Worm (Caenorhabditis elegans) whole organism, L1 larva: Measurements from ENCODE around the gene rec-8.

ENCODE experiments used
- Y116A8C.19 ChIP-seq: sonication (generic microtip); optimal IDR thresholded peaks from 2 replicates; lab custom pipeline; 2016; ENCODE audit warnings: missing compliant biosample characterization, missing genetic modification characterization, borderline replicate concordance
- alr-1 ChIP-seq: fragments of 200-800 bp; sonication (Bioruptor generic); optimal IDR thresholded peaks from 2 replicates; lab custom pipeline; 2018; ENCODE audit warnings: borderline replicate concordance, mild to moderate bottlenecking, missing genetic modification characterization, missing compliant biosample characterization
- efl-1 ChIP-seq, 4 experiments: fragments of 150-350 bp; optimal IDR thresholded peaks in 3 of 4; peaks in 1 of 4; 1 replicate in 1 of 4; 2 replicates in 3 of 4; lab custom pipeline; 2014; ENCODE audit warnings: missing biosample characterization in 2 of 4, missing genetic modification characterization in 2 of 4, missing genetic modification reagents in 2 of 4
- egl-27 ChIP-seq, 2 experiments: fragments of 150-350 bp in 1 of 2; sonication (generic microtip); optimal IDR thresholded peaks; 3 replicates each; lab custom pipeline; 2017 to 2018; ENCODE audit warnings: missing biosample characterization in 2 of 2, missing genetic modification characterization in 2 of 2, missing genetic modification reagents in 2 of 2
- fos-1 ChIP-seq: fragments of 150-350 bp; optimal IDR thresholded peaks from 2 replicates; lab custom pipeline; 2014; ENCODE audit warnings: missing biosample characterization, missing genetic modification characterization
- hpl-2 ChIP-seq: fragments of 150-350 bp; optimal IDR thresholded peaks from 2 replicates; lab custom pipeline; 2014; ENCODE audit warnings: missing biosample characterization, missing genetic modification reagents, missing genetic modification characterization
- mab-9 ChIP-seq: fragments of 200-800 bp; sonication (Bioruptor generic); IDR thresholded peaks from 2 replicates; pipeline ENCODE4 v1.3.6; 2022; ENCODE audit warnings: missing genetic modification reagents, missing genetic modification characterization, missing compliant biosample characterization
- nhr-12 ChIP-seq: sonication (generic microtip); optimal IDR thresholded peaks from 2 replicates; lab custom pipeline; 2017; ENCODE audit warnings: missing biosample characterization, missing genetic modification characterization
- nhr-28 ChIP-seq: fragments of 150-350 bp; optimal IDR thresholded peaks from 2 replicates; lab custom pipeline; 2014; ENCODE audit warnings: missing biosample characterization, missing genetic modification characterization
- snpc-4 ChIP-seq: fragments of 150-350 bp; optimal IDR thresholded peaks from 2 replicates; lab custom pipeline; 2014; ENCODE audit warnings: missing biosample characterization, missing genetic modification characterization
- tbx-2 ChIP-seq: sonication (generic microtip); optimal IDR thresholded peaks from 2 replicates; lab custom pipeline; 2016; ENCODE audit warnings: missing genetic modification characterization, missing compliant biosample characterization
- unc-86 ChIP-seq: sonication (generic microtip); optimal IDR thresholded peaks from 2 replicates; lab custom pipeline; 2016; ENCODE audit warnings: missing genetic modification characterization, missing compliant biosample characterization
- zag-1 ChIP-seq: fragments of 150-350 bp; optimal IDR thresholded peaks from 2 replicates; lab custom pipeline; 2014; ENCODE audit warnings: missing biosample characterization, missing genetic modification characterization
- ztf-11 ChIP-seq, 2 experiments: sonication (generic microtip); optimal IDR thresholded peaks; 2 replicates each; lab custom pipeline; 2016 to 2017; ENCODE audit warnings: missing genetic modification characterization in 2 of 2, missing biosample characterization in 1 of 2, missing compliant biosample characterization in 1 of 2

- TF ChIP-seq efl-1 (optimal IDR thresholded peaks at IDR 0.05; lab: Kevin White, UChicago) = no peak
- peak in 1 of 2 experiments; percentile 53 for TF ChIP-seq efl-1 (GFP tag; optimal IDR thresholded peaks at IDR 0.05 in 1 of 2; lab: Kevin White, UChicago)
- no peak for TF ChIP-seq zag-1 (tag; lab: Kevin White, UChicago)
- TF ChIP-seq alr-1 (tag; lab: Kevin White, UChicago) = no peak
- no peak for TF ChIP-seq unc-86 (tag; lab: Kevin White, UChicago)
- no peak for TF ChIP-seq Y116A8C.19
- no peak for TF ChIP-seq fos-1 (tag; lab: Kevin White, UChicago)
- no peak for TF ChIP-seq egl-27 (tag; optimal IDR thresholded peaks at IDR 0.05; lab: Kevin White, UChicago)
- no peak for TF ChIP-seq hpl-2 (GFP tag; lab: Kevin White, UChicago)
- TF ChIP-seq snpc-4 (tag; lab: Kevin White, UChicago) = no peak
- TF ChIP-seq nhr-12 = no peak
- TF ChIP-seq ztf-11 (tag; optimal IDR thresholded peaks at IDR 0.05; lab: Kevin White, UChicago) = no peak
- no peak for TF ChIP-seq tbx-2 (tag; lab: Kevin White, UChicago)
- no peak for TF ChIP-seq nhr-28 (tag; lab: Kevin White, UChicago)
- no peak for TF ChIP-seq mab-9
These were observed 22.4 kb downstream of the rec-8 start for ce11 chrIV:13330547-13330946.
